Fruit fly (Drosophila melanogaster) whole organism, wandering third instar larva: ENCODE data around the gene CG32815.

Source experiments
- Abd-B ChIP-seq: fragments of >200 bp; optimal IDR thresholded peaks from 2 replicates; lab custom pipeline; 2017; ENCODE audit warnings: missing biosample characterization, missing genetic modification characterization
- CG32264 ChIP-seq: fragments of 200-800 bp; sonication (Bioruptor generic); optimal IDR thresholded peaks from 2 replicates; lab custom pipeline; 2016; ENCODE audit warnings: missing biosample characterization, missing genetic modification characterization
- CG9705 ChIP-seq: fragments of 200-800 bp; sonication (Bioruptor generic); optimal IDR thresholded peaks from 2 replicates; lab custom pipeline; 2018; ENCODE audit warnings: missing biosample characterization, mild to moderate bottlenecking, missing genetic modification characterization
- CrebA ChIP-seq: fragments of 200-800 bp; sonication (Bioruptor generic); optimal IDR thresholded peaks from 2 replicates; lab custom pipeline; 2016; ENCODE audit warnings: missing biosample characterization, mild to moderate bottlenecking, missing genetic modification characterization, borderline replicate concordance
- Dfd ChIP-seq: fragments of >200 bp; optimal IDR thresholded peaks from 2 replicates; lab custom pipeline; 2017; ENCODE audit warnings: missing biosample characterization, missing genetic modification characterization
- GATAd ChIP-seq: sonication (Bioruptor generic); optimal IDR thresholded peaks from 2 replicates; lab custom pipeline; 2016; ENCODE audit warnings: missing biosample characterization, missing genetic modification characterization
- HLH106 ChIP-seq: fragments of 200-800 bp; optimal IDR thresholded peaks from 3 replicates; lab custom pipeline; 2019; ENCODE audit warnings: missing biosample characterization, mild to moderate bottlenecking, missing genetic modification characterization, moderate library complexity
- Hnf4 ChIP-seq: fragments of 200-800 bp; sonication (Bioruptor generic); optimal IDR thresholded peaks from 2 replicates; lab custom pipeline; 2016; ENCODE audit warnings: missing biosample characterization, mild to moderate bottlenecking, missing genetic modification characterization
- Hr78 ChIP-seq: fragments of >200 bp; optimal IDR thresholded peaks from 2 replicates; lab custom pipeline; 2017; ENCODE audit warnings: missing biosample characterization, missing genetic modification characterization
- Jra ChIP-seq: sonication (Bioruptor generic); optimal IDR thresholded peaks from 2 replicates; lab custom pipeline; 2016; ENCODE audit warnings: missing biosample characterization, missing genetic modification characterization
- Myc ChIP-seq: fragments of >200 bp; optimal IDR thresholded peaks from 2 replicates; lab custom pipeline; 2017
- N ChIP-seq: fragments of >200 bp; optimal IDR thresholded peaks from 2 replicates; lab custom pipeline; 2018; ENCODE audit warnings: missing biosample characterization, missing external identifiers, missing genetic modification characterization
- Sp1 ChIP-seq: fragments of 200-800 bp; sonication (Bioruptor generic); optimal IDR thresholded peaks from 3 replicates; lab custom pipeline; 2019; ENCODE audit warnings: missing biosample characterization, mild to moderate bottlenecking, missing genetic modification characterization, moderate library complexity
- br ChIP-seq: fragments of 200-800 bp; sonication (Bioruptor generic); optimal IDR thresholded peaks from 2 replicates; lab custom pipeline; 2016; ENCODE audit warnings: missing biosample characterization, missing genetic modification characterization
- brk ChIP-seq: fragments of 200-800 bp; sonication (Bioruptor generic); optimal IDR thresholded peaks from 2 replicates; lab custom pipeline; 2016; ENCODE audit warnings: missing biosample characterization, mild to moderate bottlenecking, missing genetic modification characterization
- dl ChIP-seq, 2 experiments: fragments of 175-275, 200-275 bp in 1 of 2; fragments of 200-275 bp in 1 of 2; sonication (Bioruptor generic); optimal IDR thresholded peaks; lab custom pipeline; 2018; ENCODE audit warnings: mild to moderate bottlenecking in 2 of 2, missing biosample characterization in 2 of 2, missing genetic modification characterization in 2 of 2, moderate library complexity in 2 of 2; ENCODE audit not compliant: partially characterized antibody in 2 of 2, insufficient read depth in 1 of 2
- ey ChIP-seq: fragments of 200-800 bp; sonication (Bioruptor generic); optimal IDR thresholded peaks from 2 replicates; lab custom pipeline; 2016; ENCODE audit warnings: missing biosample characterization, missing genetic modification characterization
- foxo ChIP-seq, 2 experiments: fragments of 200-800 bp; sonication (Bioruptor generic); optimal IDR thresholded peaks; 2 replicates in 1 of 2; 3 replicates in 1 of 2; lab custom pipeline; 2016 to 2017; ENCODE audit warnings: missing biosample characterization in 2 of 2, missing genetic modification characterization in 2 of 2
- h ChIP-seq: fragments of 200-800 bp; sonication (Bioruptor generic); optimal IDR thresholded peaks from 3 replicates; lab custom pipeline; 2016; ENCODE audit warnings: missing biosample characterization, mild to moderate bottlenecking, missing genetic modification characterization
- jim ChIP-seq: fragments of 175-275, 200-325 bp; sonication (Bioruptor generic); optimal IDR thresholded peaks from 2 replicates; lab custom pipeline; 2016; ENCODE audit warnings: missing biosample characterization, mild to moderate bottlenecking, missing genetic modification characterization
- lola ChIP-seq: fragments of >200 bp; optimal IDR thresholded peaks from 2 replicates; lab custom pipeline; 2017; ENCODE audit warnings: missing biosample characterization, missing genetic modification characterization
- pan ChIP-seq: fragments of >200 bp; optimal IDR thresholded peaks from 2 replicates; lab custom pipeline; 2017
- psq ChIP-seq: fragments of 200-800 bp; sonication (Bioruptor generic); optimal IDR thresholded peaks from 3 replicates; lab custom pipeline; 2017; ENCODE audit warnings: missing biosample characterization, mild to moderate bottlenecking, missing genetic modification characterization, moderate library complexity
- rgr ChIP-seq: fragments of 200-800 bp; sonication (Bioruptor generic); optimal IDR thresholded peaks from 3 replicates; lab custom pipeline; 2016; ENCODE audit warnings: missing biosample characterization, mild to moderate bottlenecking, missing genetic modification characterization
- sage ChIP-seq: fragments of 200-800 bp; sonication (Bioruptor generic); optimal IDR thresholded peaks from 2 replicates; lab custom pipeline; 2016; ENCODE audit warnings: missing biosample characterization, mild to moderate bottlenecking, missing genetic modification characterization
- sv ChIP-seq: fragments of 200-800 bp; sonication (Bioruptor generic); optimal IDR thresholded peaks from 3 replicates; lab custom pipeline; 2016; ENCODE audit warnings: missing biosample characterization, missing genetic modification characterization
- tai ChIP-seq: sonication (Bioruptor generic); optimal IDR thresholded peaks from 2 replicates; lab custom pipeline; 2016; ENCODE audit warnings: missing biosample characterization, missing genetic modification characterization
- woc ChIP-seq: sonication (Bioruptor generic); optimal IDR thresholded peaks from 2 replicates; lab custom pipeline; 2016; ENCODE audit warnings: missing biosample characterization, mild to moderate bottlenecking, missing genetic modification characterization

The CG32815 gene

dm6 chrX:908763-909497 is 23.3 kb upstream of the CG32815 start:
- TF ChIP-seq br (GFP tag; lab: Kevin White, UChicago), result no peak
- TF ChIP-seq psq (GFP tag; lab: Kevin White, UChicago), result peak; percentile 49

- TF ChIP-seq HLH106 (tag; lab: Kevin White, UChicago), result peak; percentile 17
- no peak for TF ChIP-seq pan
- peak; percentile 32 for TF ChIP-seq ey (GFP tag; lab: Kevin White, UChicago)
- no peak for TF ChIP-seq tai (GFP tag; lab: Kevin White, UChicago)
- peak; percentile 49 for TF ChIP-seq h
- TF ChIP-seq rgr (GFP tag; lab: Kevin White, UChicago), result peak; percentile 34
- peak; percentile 8 for TF ChIP-seq psq (GFP tag; lab: Kevin White, UChicago)
- no peak for TF ChIP-seq Dfd (GFP tag; lab: Kevin White, UChicago)
These were observed 10.9 kb upstream of the CG32815 start for dm6 chrX:921359-921758.

- TF ChIP-seq Abd-B (GFP tag; lab: Kevin White, UChicago) (no peak), CG32264 (no peak), jim (no peak), rgr (GFP tag; lab: Kevin White, UChicago) (no peak), brk (GFP tag; lab: Kevin White, UChicago) (no peak), CG9705 (GFP tag; lab: Kevin White, UChicago) (no peak), lola (no peak), tai (GFP tag; lab: Kevin White, UChicago) (no peak), pan (no peak), h (no peak), CrebA (no peak)
These were observed 4.9 kb upstream of the CG32815 start, which contains the start of gene Lztr1 for dm6 chrX:927209-927862. Gene Lztr1 (minus strand): TSS chrX:927582.

dm6 chrX:927863-928257 is 4.4 kb upstream of the CG32815 start, which contains the start of the genes CG43867 and MED22:
Gene CG43867 (minus strand): TSS chrX:927975.
Gene MED22 (plus strand): TSS chrX:928139.
- TF ChIP-seq br (GFP tag; lab: Kevin White, UChicago), result no peak
- no peak for TF ChIP-seq HLH106 (tag; lab: Kevin White, UChicago)
- no peak for TF ChIP-seq Jra
- TF ChIP-seq h, result no peak
- TF ChIP-seq psq (GFP tag; lab: Kevin White, UChicago), result no peak
- no peak for TF ChIP-seq pan
- TF ChIP-seq CrebA, result no peak
- TF ChIP-seq brk (GFP tag; lab: Kevin White, UChicago), result no peak
- TF ChIP-seq woc (GFP tag; lab: Kevin White, UChicago), result no peak

dm6 chrX:930048-930800 is 2.0 kb upstream of the CG32815 start, which contains the start of gene CG3708:
Gene CG3708 (minus strand): TSS chrX:930098.
- no peak for TF ChIP-seq Myc
- TF ChIP-seq sv (GFP tag; lab: Kevin White, UChicago), result no peak
- no peak for TF ChIP-seq Hr78 (GFP tag; lab: Kevin White, UChicago)
- TF ChIP-seq Sp1 (GFP tag; lab: Kevin White, UChicago), result no peak
- TF ChIP-seq brk (GFP tag; lab: Kevin White, UChicago), result no peak
- TF ChIP-seq foxo (GFP tag; optimal IDR thresholded peaks at IDR 0.05; lab: Kevin White, UChicago), result no peak
- TF ChIP-seq dl (GFP tag; optimal IDR thresholded peaks at IDR 0.05; lab: Kevin White, UChicago; ENCODE audit: insufficient read depth in 1 of 2, partially characterized antibody in 2 of 2), result no peak
- no peak for TF ChIP-seq Hnf4 (GFP tag; lab: Kevin White, UChicago)
- TF ChIP-seq N (GFP tag; lab: Kevin White, UChicago), result no peak
- TF ChIP-seq CG32264, result no peak
- TF ChIP-seq ey (GFP tag; lab: Kevin White, UChicago), result no peak
- TF ChIP-seq tai (GFP tag; lab: Kevin White, UChicago), result no peak
- no peak for TF ChIP-seq woc (GFP tag; lab: Kevin White, UChicago)
- TF ChIP-seq br (GFP tag; lab: Kevin White, UChicago), result no peak
- TF ChIP-seq sage (GFP tag; lab: Kevin White, UChicago), result no peak
- no peak for TF ChIP-seq GATAd (GFP tag; lab: Kevin White, UChicago)
